Worm (Caenorhabditis elegans) whole organism, midembryonic: ENCODE measurements around the gene ugt-48.

ENCODE experiments used
- cog-1 ChIP-seq: sonication (generic microtip); optimal IDR thresholded peaks from 2 replicates; lab custom pipeline; 2016; ENCODE audit warnings: missing genetic modification characterization, missing compliant biosample characterization
- flt-1 ChIP-seq: fragments of 200-800 bp; sonication (Bioruptor generic); IDR thresholded peaks from 2 replicates; pipeline ENCODE4 v1.3.6; 2022; ENCODE audit warnings: missing genetic modification characterization, missing compliant biosample characterization
- klf-2 ChIP-seq: fragments of 200-800 bp; sonication (Bioruptor generic); conservative IDR thresholded peaks from 2 replicates; pipeline ENCODE4 v1.3.6; 2022; ENCODE audit warnings: missing genetic modification reagents, missing genetic modification characterization, missing compliant biosample characterization
- ref-1 ChIP-seq: fragments of 200-800 bp; sonication (Bioruptor generic); conservative IDR thresholded peaks from 2 replicates; pipeline ENCODE4 v1.3.6; 2022; ENCODE audit warnings: missing genetic modification reagents, missing genetic modification characterization, missing compliant biosample characterization
- tab-1 ChIP-seq: fragments of 200-800 bp; sonication (Bioruptor generic); IDR thresholded peaks from 2 replicates; pipeline ENCODE4 v1.3.6; 2022; ENCODE audit warnings: missing genetic modification characterization, missing compliant biosample characterization
- ztf-23 ChIP-seq: fragments of 200-800 bp; sonication (Bioruptor generic); IDR thresholded peaks from 2 replicates; pipeline ENCODE4 v1.3.6; 2022; ENCODE audit warnings: missing genetic modification reagents, missing genetic modification characterization, missing compliant biosample characterization
- ztf-29 ChIP-seq: fragments of 200-800 bp; sonication (Bioruptor generic); IDR thresholded peaks from 2 replicates; pipeline ENCODE4 v1.3.6; 2022; ENCODE audit warnings: missing genetic modification reagents, missing genetic modification characterization, missing compliant biosample characterization

- TF ChIP-seq klf-2 (GFP tag; lab: Robert Waterston, UW) (no peak), tab-1 (GFP tag; lab: Robert Waterston, UW) (no peak), flt-1 (GFP tag; lab: Robert Waterston, UW) (no peak), ref-1 (GFP tag; lab: Robert Waterston, UW) (no peak), cog-1 (tag; lab: Kevin White, UChicago) (no peak), ztf-23 (no peak), ztf-29 (GFP tag; lab: Robert Waterston, UW) (no peak)
Observed at ce11 chrV:5591887-5592286, 44.0 kb upstream of the ugt-48 start.
